Fruit fly (Drosophila melanogaster) whole organism, embryonic: ENCODE data around the gene CG14868.

Experiments used
- Bgb ChIP-seq: fragments of 200-800 bp; sonication (Bioruptor generic); IDR thresholded peaks from 2 replicates; pipeline ENCODE4 v1.3.6; 2022; ENCODE audit warnings: missing biosample characterization, missing genetic modification characterization; ENCODE audit not compliant: partially characterized antibody
- CG13287 ChIP-seq: fragments of 200-800 bp; sonication (Bioruptor generic); IDR thresholded peaks from 2 replicates; pipeline ENCODE4 v1.3.6; 2022; ENCODE audit warnings: missing biosample characterization, missing genetic modification characterization; ENCODE audit not compliant: partially characterized antibody
- CG13624 ChIP-seq: fragments of 200-800 bp; sonication (Bioruptor generic); optimal IDR thresholded peaks from 2 replicates; lab custom pipeline; 2016; ENCODE audit warnings: missing biosample characterization, missing genetic modification characterization
- CG14710 ChIP-seq: fragments of 200-800 bp; sonication (Bioruptor generic); optimal IDR thresholded peaks from 3 replicates; lab custom pipeline; 2019; ENCODE audit warnings: missing biosample characterization, mild to moderate bottlenecking, missing genetic modification characterization, moderate library complexity
- CG14860 ChIP-seq: fragments of 200-800 bp; sonication (Bioruptor generic); IDR thresholded peaks from 3 replicates; pipeline ENCODE4 v1.3.6; 2022; ENCODE audit warnings: missing biosample characterization, missing genetic modification characterization; ENCODE audit not compliant: partially characterized antibody
- CG1647 ChIP-seq: fragments of 200-800 bp; sonication (Bioruptor generic); optimal IDR thresholded peaks from 3 replicates; lab custom pipeline; 2016; ENCODE audit warnings: missing biosample characterization, missing genetic modification characterization
- CG16813 ChIP-seq: fragments of 200-800 bp; sonication (Bioruptor generic); IDR thresholded peaks from 3 replicates; pipeline ENCODE4 v1.3.6; 2022; ENCODE audit warnings: missing biosample characterization, missing genetic modification characterization; ENCODE audit not compliant: partially characterized antibody
- CG16863 ChIP-seq: fragments of 200-800 bp; sonication (Bioruptor generic); optimal IDR thresholded peaks from 3 replicates; lab custom pipeline; 2016; ENCODE audit warnings: missing biosample characterization, missing genetic modification characterization
- CG17829 ChIP-seq: fragments of 200-800 bp; optimal IDR thresholded peaks from 2 replicates; lab custom pipeline; 2019; ENCODE audit warnings: missing biosample characterization, mild to moderate bottlenecking, missing genetic modification characterization, moderate library complexity
- CG18011 ChIP-seq: fragments of 200-800 bp; sonication (Bioruptor generic); optimal IDR thresholded peaks from 2 replicates; lab custom pipeline; 2017; ENCODE audit warnings: missing biosample characterization, missing genetic modification characterization, mild to moderate bottlenecking, moderate library complexity, missing genotype
- CG2129 ChIP-seq: fragments of 200-800 bp; sonication (Bioruptor generic); IDR thresholded peaks from 2 replicates; pipeline ENCODE4 v1.3.6; 2022; ENCODE audit warnings: missing biosample characterization, missing genetic modification characterization; ENCODE audit not compliant: partially characterized antibody
- CG31441 ChIP-seq: fragments of 200-800 bp; sonication (Bioruptor generic); IDR thresholded peaks from 2 replicates; pipeline ENCODE4 v1.3.6; 2022; ENCODE audit warnings: missing biosample characterization, missing genetic modification characterization
- CG33557 ChIP-seq: fragments of 200-800 bp; sonication (Bioruptor generic); optimal IDR thresholded peaks from 2 replicates; lab custom pipeline; 2019; ENCODE audit warnings: missing biosample characterization, mild to moderate bottlenecking, missing genetic modification characterization, moderate library complexity
- CG34224 ChIP-seq: fragments of 200-800 bp; sonication (Bioruptor generic); IDR thresholded peaks from 3 replicates; pipeline ENCODE4 v1.3.6; 2022; ENCODE audit warnings: missing biosample characterization, missing genetic modification characterization; ENCODE audit not compliant: partially characterized antibody
- CG34376 ChIP-seq: fragments of 200-800 bp; sonication (Bioruptor generic); optimal IDR thresholded peaks from 2 replicates; lab custom pipeline; 2018; ENCODE audit warnings: missing biosample characterization, mild to moderate bottlenecking, missing genetic modification characterization
- CG4282 ChIP-seq: fragments of 200-800 bp; sonication (Bioruptor generic); optimal IDR thresholded peaks from 2 replicates; lab custom pipeline; 2016; ENCODE audit warnings: missing biosample characterization, missing genetic modification characterization
- CG4328 ChIP-seq: fragments of 200-800 bp; sonication (Bioruptor generic); optimal IDR thresholded peaks from 3 replicates; lab custom pipeline; 2017; ENCODE audit warnings: missing biosample characterization, missing genetic modification reagents, missing genetic modification characterization
- CG4854 ChIP-seq: fragments of 200-800 bp; sonication (Bioruptor generic); optimal IDR thresholded peaks from 2 replicates; lab custom pipeline; 2016; ENCODE audit warnings: missing biosample characterization, missing genetic modification characterization, inconsistent platforms
- CG6791 ChIP-seq: fragments of 200-800 bp; sonication (Bioruptor generic); IDR thresholded peaks from 3 replicates; pipeline ENCODE4 v1.3.6; 2022; ENCODE audit warnings: missing biosample characterization, missing genetic modification characterization; ENCODE audit not compliant: partially characterized antibody
- CG8089 ChIP-seq: fragments of 200-800 bp; sonication (Bioruptor generic); optimal IDR thresholded peaks from 3 replicates; lab custom pipeline; 2016; ENCODE audit warnings: missing biosample characterization, missing genetic modification characterization
- CG8765 ChIP-seq: fragments of 200-800 bp; sonication (Bioruptor generic); IDR thresholded peaks from 2 replicates; pipeline ENCODE4 v1.3.6; 2022; ENCODE audit warnings: missing biosample characterization, missing genetic modification characterization
- Dll ChIP-seq: fragments of 200-800 bp; sonication (Bioruptor generic); IDR thresholded peaks from 4 replicates; pipeline ENCODE4 v1.3.6; 2022; ENCODE audit warnings: missing biosample characterization, missing genetic modification characterization; ENCODE audit not compliant: partially characterized antibody
- Doc3 ChIP-seq: fragments of 200-800 bp; sonication (Bioruptor generic); IDR thresholded peaks from 3 replicates; pipeline ENCODE4 v1.3.6; 2022; ENCODE audit warnings: missing biosample characterization, missing genetic modification characterization; ENCODE audit not compliant: partially characterized antibody
- Dref ChIP-seq: fragments of 200-800 bp; sonication (Bioruptor generic); IDR thresholded peaks from 2 replicates; pipeline ENCODE4 v1.3.6; 2022; ENCODE audit warnings: missing biosample characterization, missing genetic modification characterization
- E2f2 ChIP-seq: fragments of 200-800 bp; sonication (Bioruptor generic); IDR thresholded peaks from 2 replicates; pipeline ENCODE4 v1.3.6; 2022; ENCODE audit warnings: missing biosample characterization, missing genetic modification characterization
- H15 ChIP-seq: fragments of 200-800 bp; sonication (Bioruptor generic); IDR thresholded peaks from 3 replicates; pipeline ENCODE4 v1.3.6; 2022; ENCODE audit warnings: missing biosample characterization, missing genetic modification characterization
- Hand ChIP-seq: fragments of 200-800 bp; sonication (Bioruptor generic); optimal IDR thresholded peaks from 2 replicates; lab custom pipeline; 2017; ENCODE audit warnings: mild to moderate bottlenecking, missing biosample characterization, missing genetic modification reagents, missing genetic modification characterization
- MBD-R2 ChIP-seq: fragments of 200-800 bp; sonication (Bioruptor generic); IDR thresholded peaks from 2 replicates; pipeline ENCODE4 v1.3.6; 2022; ENCODE audit warnings: missing biosample characterization, missing genetic modification characterization
- MESR4 ChIP-seq: fragments of 200-800 bp; sonication (Bioruptor generic); optimal IDR thresholded peaks from 2 replicates; lab custom pipeline; 2018; ENCODE audit warnings: missing biosample characterization, mild to moderate bottlenecking, missing genetic modification characterization, moderate library complexity
- Med ChIP-seq: fragments of 200-800 bp; sonication (Bioruptor generic); peaks from one replicate; lab custom pipeline; 2016; ENCODE audit warnings: missing biosample characterization, missing genetic modification characterization, mild to moderate bottlenecking, inconsistent platforms, moderate library complexity
- Neu2 ChIP-seq: fragments of 200-800 bp; sonication (Bioruptor generic); optimal IDR thresholded peaks from 3 replicates; lab custom pipeline; 2016; ENCODE audit warnings: missing biosample characterization, missing genetic modification characterization, borderline replicate concordance
- Oaz ChIP-seq: fragments of 200-800 bp; sonication (Bioruptor generic); IDR thresholded peaks from 2 replicates; pipeline ENCODE4 v1.3.6; 2022; ENCODE audit warnings: missing biosample characterization, missing genetic modification characterization
- Opbp ChIP-seq: fragments of 200-800 bp; sonication (Bioruptor generic); IDR thresholded peaks from 3 replicates; pipeline ENCODE4 v1.3.6; 2022; ENCODE audit warnings: missing biosample characterization, missing genetic modification characterization; ENCODE audit not compliant: partially characterized antibody
- Sry-δ ChIP-seq: fragments of 200-800 bp; sonication (Bioruptor generic); optimal IDR thresholded peaks from 2 replicates; lab custom pipeline; 2016; ENCODE audit warnings: missing biosample characterization, missing genetic modification characterization
- Trl ChIP-seq, 3 experiments: fragments of >200 bp in 2 of 3; fragments of 200-800 bp in 1 of 3; sonication (Bioruptor generic) in 1 of 3; optimal IDR thresholded peaks; 2 replicates in 1 of 3; 3 replicates in 2 of 3; lab custom pipeline; 2016 to 2017; ENCODE audit warnings: missing biosample characterization in 1 of 3, missing genetic modification characterization in 1 of 3
- amos ChIP-seq: fragments of 200-800 bp; sonication (Bioruptor generic); IDR thresholded peaks from 2 replicates; pipeline ENCODE4 v1.3.6; 2022; ENCODE audit warnings: missing biosample characterization, missing genetic modification characterization; ENCODE audit not compliant: partially characterized antibody
- bbx ChIP-seq: fragments of 200-800 bp; sonication (Bioruptor generic); IDR thresholded peaks from 2 replicates; pipeline ENCODE4 v1.3.6; 2022; ENCODE audit warnings: missing biosample characterization, missing genetic modification characterization; ENCODE audit not compliant: partially characterized antibody
- crp ChIP-seq, 2 experiments: fragments of 200-800 bp; sonication (Bioruptor generic); optimal IDR thresholded peaks; 2 replicates in 1 of 2; 3 replicates in 1 of 2; lab custom pipeline; 2017; ENCODE audit warnings: missing biosample characterization in 2 of 2, missing genetic modification characterization in 2 of 2, mild to moderate bottlenecking in 1 of 2, moderate library complexity in 1 of 2
- danr ChIP-seq: fragments of 200-800 bp; sonication (Bioruptor generic); IDR thresholded peaks from 2 replicates; pipeline ENCODE4 v1.3.6; 2022; ENCODE audit warnings: missing biosample characterization, missing genetic modification characterization
- dm ChIP-seq: fragments of 200-800 bp; sonication (Bioruptor generic); optimal IDR thresholded peaks from 3 replicates; lab custom pipeline; 2016; ENCODE audit warnings: missing biosample characterization, missing genetic modification characterization
- h ChIP-seq: fragments of >200 bp; optimal IDR thresholded peaks from 2 replicates; lab custom pipeline; 2017
- kah ChIP-seq: fragments of 200-800 bp; sonication (Bioruptor generic); optimal IDR thresholded peaks from 2 replicates; lab custom pipeline; 2018; ENCODE audit warnings: missing biosample characterization, mild to moderate bottlenecking, missing genetic modification characterization
- knrl ChIP-seq: fragments of 200-800 bp; sonication (Bioruptor generic); IDR thresholded peaks from 3 replicates; pipeline ENCODE4 v1.3.6; 2022; ENCODE audit warnings: missing biosample characterization, missing genetic modification characterization; ENCODE audit not compliant: partially characterized antibody
- lbe ChIP-seq: fragments of 200-800 bp; sonication (Bioruptor generic); optimal IDR thresholded peaks from 2 replicates; lab custom pipeline; 2016; ENCODE audit warnings: missing biosample characterization, mild to moderate bottlenecking, missing genetic modification characterization
- lilli ChIP-seq: fragments of 200-800 bp; sonication (Bioruptor generic); optimal IDR thresholded peaks from 3 replicates; lab custom pipeline; 2016; ENCODE audit warnings: missing biosample characterization, missing genetic modification characterization
- lmd ChIP-seq: fragments of 200-800 bp; sonication (Bioruptor generic); IDR thresholded peaks from 2 replicates; pipeline ENCODE4 v1.3.6; 2022; ENCODE audit warnings: missing biosample characterization, missing genetic modification characterization
- pzg ChIP-seq: fragments of 200-800 bp; sonication (Bioruptor generic); optimal IDR thresholded peaks from 3 replicates; lab custom pipeline; 2018; ENCODE audit warnings: missing biosample characterization, mild to moderate bottlenecking, missing genetic modification characterization, moderate library complexity
- unc-4 ChIP-seq: fragments of 200-800 bp; sonication (Bioruptor generic); IDR thresholded peaks from 2 replicates; pipeline ENCODE4 v1.3.6; 2022; ENCODE audit warnings: missing biosample characterization, missing genetic modification characterization; ENCODE audit not compliant: partially characterized antibody

Gene CG14868

dm6 chr3R:15363608-15364007 is 6.1 kb downstream of the CG14868 start, which contains the start of gene CG6171:
Gene CG6171 (minus strand): TSS chr3R:15363857.
- TF ChIP-seq MBD-R2 (GFP tag; lab: Robert Waterston, UW), result peak; percentile 70
- no peak for TF ChIP-seq CG8089 (GFP tag; lab: Kevin White, UChicago)
- TF ChIP-seq Trl (optimal IDR thresholded peaks at IDR 0.05; lab: Kevin White, UChicago), result no peak
- no peak for TF ChIP-seq Trl (GFP tag; optimal IDR thresholded peaks at IDR 0.05; lab: Kevin White, UChicago)
- peak; percentile 54; the same call in 1 of the 2 replicates for TF ChIP-seq amos (GFP tag; lab: Robert Waterston, UW)
- peak; percentile 50 for TF ChIP-seq knrl (GFP tag; lab: Robert Waterston, UW)
- TF ChIP-seq unc-4 (GFP tag; lab: Robert Waterston, UW), result peak; percentile 59
- TF ChIP-seq CG6791 (GFP tag; lab: Robert Waterston, UW), result peak; percentile 70; the same call in 2 of the 3 replicates
- no peak for TF ChIP-seq CG33557
- TF ChIP-seq danr (GFP tag; lab: Robert Waterston, UW), result no peak
- TF ChIP-seq CG17829 (tag; lab: Kevin White, UChicago), result no peak
- no peak for TF ChIP-seq CG4328
- peak; percentile 82 for TF ChIP-seq Med (GFP tag; lab: Kevin White, UChicago)
- TF ChIP-seq CG13624 (GFP tag; lab: Kevin White, UChicago), result peak; percentile 16
- TF ChIP-seq Dll (GFP tag; lab: Robert Waterston, UW), result peak; percentile 69; the same call in 3 of the 4 replicates
- TF ChIP-seq lmd (GFP tag; lab: Robert Waterston, UW), result no peak
- peak; percentile 48; the same call in 1 of the 3 replicates for TF ChIP-seq CG14860 (GFP tag; lab: Robert Waterston, UW)
- TF ChIP-seq lilli (GFP tag; lab: Kevin White, UChicago), result peak; percentile 28
- TF ChIP-seq CG16863 (GFP tag; lab: Kevin White, UChicago), result peak; percentile 75
- peak; percentile 75 for TF ChIP-seq CG13287
- TF ChIP-seq CG16813 (GFP tag; lab: Robert Waterston, UW), result 0 out of 3 replicates have a peak, but pooled peaks have one; percentile 29
- TF ChIP-seq dm, result no peak
- TF ChIP-seq h (lab: Kevin White, UChicago), result no peak
- TF ChIP-seq lbe (GFP tag; lab: Kevin White, UChicago), result peak; percentile 28
- TF ChIP-seq CG2129 (GFP tag; lab: Robert Waterston, UW), result peak; percentile 34; the same call in 1 of the 2 replicates
- TF ChIP-seq CG14710 (tag; lab: Kevin White, UChicago), result peak; percentile 12
- no peak for TF ChIP-seq Hand (GFP tag; lab: Kevin White, UChicago)
- TF ChIP-seq Dref (GFP tag; lab: Robert Waterston, UW), result peak; percentile 76
- TF ChIP-seq Opbp, result peak; percentile 43; the same call in 1 of the 3 replicates
- TF ChIP-seq Bgb, result peak; percentile 30; the same call in 1 of the 2 replicates
- no peak for TF ChIP-seq kah (GFP tag; lab: Kevin White, UChicago)
- TF ChIP-seq Sry-δ, result peak; percentile 84
- TF ChIP-seq CG18011 (GFP tag; lab: Kevin White, UChicago), result no peak
- TF ChIP-seq CG34224 (GFP tag; lab: Robert Waterston, UW), result peak; percentile 48; the same call in 2 of the 3 replicates
- TF ChIP-seq Oaz (GFP tag; lab: Robert Waterston, UW), result no peak
- TF ChIP-seq CG34376, result peak; percentile 8
- no peak for TF ChIP-seq CG31441 (GFP tag; lab: Robert Waterston, UW)
- peak; percentile 18 for TF ChIP-seq Neu2 (GFP tag; lab: Kevin White, UChicago)
- TF ChIP-seq H15, result no peak
- peak; percentile 55 for TF ChIP-seq pzg
- TF ChIP-seq bbx, result 0 out of 2 replicates have a peak, but pooled peaks have one; percentile 55
- no peak for TF ChIP-seq CG4854
- TF ChIP-seq CG4282, result no peak
- TF ChIP-seq CG1647 (GFP tag; lab: Kevin White, UChicago), result no peak
- peak; percentile 64 for TF ChIP-seq MESR4
- peak; percentile 91 for TF ChIP-seq E2f2
- TF ChIP-seq Doc3 (GFP tag; lab: Robert Waterston, UW), result 0 out of 3 replicates have a peak, but pooled peaks have one; percentile 17
- peak in 1 of 2 experiments; percentile 15 for TF ChIP-seq crp (GFP tag; optimal IDR thresholded peaks at IDR 0.05; lab: Kevin White, UChicago)
- no peak for TF ChIP-seq CG8765 (GFP tag; lab: Robert Waterston, UW)
